Worm (Caenorhabditis elegans) whole organism, L2 larva: ENCODE results near the gene elt-3.

Source experiments
- F13H6.1 ChIP-seq: sonication (generic microtip); optimal IDR thresholded peaks from 2 replicates; lab custom pipeline; 2016; ENCODE audit warnings: missing genetic modification characterization, missing compliant biosample characterization
- R02D3.7 ChIP-seq: fragments of 150-350 bp; optimal IDR thresholded peaks from 2 replicates; lab custom pipeline; 2014; ENCODE audit warnings: missing biosample characterization, missing genetic modification characterization
- ZK546.5 ChIP-seq: sonication (generic microtip); optimal IDR thresholded peaks from 2 replicates; lab custom pipeline; 2017; ENCODE audit warnings: missing biosample characterization, missing genetic modification characterization
- elt-3 ChIP-seq: sonication (generic microtip); optimal IDR thresholded peaks from 2 replicates; lab custom pipeline; 2017; ENCODE audit warnings: missing biosample characterization, missing genetic modification characterization
- lsy-2 ChIP-seq, 2 experiments: fragments of 150-350 bp in 1 of 2; sonication (generic microtip) in 1 of 2; optimal IDR thresholded peaks; 2 replicates each; lab custom pipeline; 2014 to 2017; ENCODE audit warnings: missing biosample characterization in 2 of 2, missing genetic modification characterization in 2 of 2
- nhr-10 ChIP-seq: sonication (generic microtip); optimal IDR thresholded peaks from 2 replicates; lab custom pipeline; 2017; ENCODE audit warnings: missing biosample characterization, missing genetic modification characterization
- nhr-21 ChIP-seq: fragments of 150-350 bp; optimal IDR thresholded peaks from 2 replicates; lab custom pipeline; 2014; ENCODE audit warnings: missing biosample characterization, missing genetic modification characterization
- nhr-23 ChIP-seq: fragments of 150-350 bp; optimal IDR thresholded peaks from 2 replicates; lab custom pipeline; 2014; ENCODE audit warnings: missing biosample characterization, missing genetic modification reagents, missing genetic modification characterization
- nhr-237 ChIP-seq: fragments of 150-350 bp; optimal IDR thresholded peaks from 2 replicates; lab custom pipeline; 2014; ENCODE audit warnings: missing biosample characterization, missing genetic modification characterization
- nhr-6 ChIP-seq: fragments of 150-350 bp; optimal IDR thresholded peaks from 2 replicates; lab custom pipeline; 2014; ENCODE audit warnings: missing biosample characterization, missing genetic modification characterization
- nhr-77 ChIP-seq: fragments of 150-350 bp; optimal IDR thresholded peaks from 2 replicates; lab custom pipeline; 2014; ENCODE audit warnings: missing biosample characterization, missing genetic modification characterization
- peb-1 ChIP-seq: fragments of 150-350 bp; optimal IDR thresholded peaks from 2 replicates; lab custom pipeline; 2014; ENCODE audit warnings: missing biosample characterization, missing genetic modification characterization
- unc-62 ChIP-seq: fragments of 150-350 bp; optimal IDR thresholded peaks from 2 replicates; lab custom pipeline; 2014; ENCODE audit warnings: missing biosample characterization, missing genetic modification reagents, missing genetic modification characterization
- zag-1 ChIP-seq: fragments of 150-350 bp; optimal IDR thresholded peaks from 2 replicates; lab custom pipeline; 2014; ENCODE audit warnings: missing biosample characterization, missing genetic modification characterization

- TF ChIP-seq nhr-10 (no peak), lsy-2 (tag; optimal IDR thresholded peaks at IDR 0.05; lab: Kevin White, UChicago) (peak in 1 of 2 experiments; percentile 25), nhr-6 (tag; lab: Kevin White, UChicago) (no peak), nhr-23 (tag; lab: Kevin White, UChicago) (no peak), zag-1 (tag; lab: Kevin White, UChicago) (no peak), nhr-21 (tag; lab: Kevin White, UChicago) (no peak), nhr-77 (tag; lab: Kevin White, UChicago) (no peak), nhr-237 (no peak), elt-3 (tag; lab: Kevin White, UChicago) (no peak), R02D3.7 (tag; lab: Kevin White, UChicago) (no peak), ZK546.5 (tag; lab: Kevin White, UChicago) (no peak), F13H6.1 (tag; lab: Kevin White, UChicago) (no peak), unc-62 (no peak), peb-1 (no peak)
These were observed 21.0 kb upstream of the elt-3 start for ce11 chrX:13913641-13914040.
